Worm (Caenorhabditis elegans) whole organism, young adult: Measurements from ENCODE around the gene M01G5.1.

Source experiments
- hrde-1 ChIP-seq: sonication (generic microtip); optimal IDR thresholded peaks from 2 replicates; lab custom pipeline; 2016; ENCODE audit warnings: missing genetic modification characterization, mild to moderate bottlenecking, missing compliant biosample characterization, moderate library complexity, missing genotype, missing genetic modification reagents, borderline replicate concordance
- let-607 ChIP-seq, 2 experiments: fragments of 200-800 bp in 1 of 2; sonication (Bioruptor generic) in 1 of 2; sonication (generic microtip) in 1 of 2; optimal IDR thresholded peaks; 2 replicates each; lab custom pipeline; 2016 to 2018; ENCODE audit warnings: mild to moderate bottlenecking in 2 of 2, missing compliant biosample characterization in 2 of 2, missing genetic modification characterization in 2 of 2, moderate library complexity in 2 of 2, missing genotype in 1 of 2
- mes-4 ChIP-seq: sonication (generic microtip); optimal IDR thresholded peaks from 2 replicates; lab custom pipeline; 2016; ENCODE audit warnings: missing genotype, missing genetic modification characterization, missing compliant biosample characterization
- tlf-1 ChIP-seq: fragments of 200-800 bp; sonication (Bioruptor generic); optimal IDR thresholded peaks from 2 replicates; lab custom pipeline; 2018; ENCODE audit warnings: mild to moderate bottlenecking, missing genetic modification characterization, missing compliant biosample characterization

ce11 chrIII:1519906-1520305 is 23.7 kb downstream of the M01G5.1 start:
- no peak for TF ChIP-seq tlf-1
- TF ChIP-seq let-607 (tag; optimal IDR thresholded peaks at IDR 0.05; lab: Kevin White, UChicago), result no peak
- no peak for TF ChIP-seq mes-4
- TF ChIP-seq hrde-1 (tag; lab: Kevin White, UChicago), result no peak
